Worm (Caenorhabditis elegans) whole organism, late embryonic: ENCODE measurements around the gene vab-9.

Experiments used
- C08G9.2 ChIP-seq: sonication (generic microtip); optimal IDR thresholded peaks from 2 replicates; lab custom pipeline; 2016; ENCODE audit warnings: mild to moderate bottlenecking, missing genetic modification characterization, moderate library complexity, missing compliant biosample characterization
- C38D4.7 ChIP-seq: fragments of 200-800 bp; sonication (Bioruptor generic); optimal IDR thresholded peaks from 2 replicates; lab custom pipeline; 2018; ENCODE audit warnings: mild to moderate bottlenecking, missing genetic modification characterization, moderate library complexity, missing compliant biosample characterization
- F13H6.1 ChIP-seq: sonication (generic microtip); optimal IDR thresholded peaks from 2 replicates; lab custom pipeline; 2016; ENCODE audit warnings: missing genetic modification characterization, missing compliant biosample characterization
- ahr-1 ChIP-seq: sonication (generic microtip); optimal IDR thresholded peaks from 2 replicates; lab custom pipeline; 2016; ENCODE audit warnings: missing genetic modification characterization, missing compliant biosample characterization
- ceh-2 ChIP-seq: sonication (generic microtip); optimal IDR thresholded peaks from 2 replicates; lab custom pipeline; 2016; ENCODE audit warnings: missing genotype, missing genetic modification characterization, missing compliant biosample characterization
- ceh-22 ChIP-seq: sonication (generic microtip); optimal IDR thresholded peaks from 2 replicates; lab custom pipeline; 2017; ENCODE audit warnings: missing biosample characterization, missing genetic modification characterization
- ceh-24 ChIP-seq: sonication (generic microtip); optimal IDR thresholded peaks from 2 replicates; lab custom pipeline; 2016; ENCODE audit warnings: mild to moderate bottlenecking, missing genetic modification characterization, missing compliant biosample characterization
- ceh-30 ChIP-seq: fragments of 150-350 bp; optimal IDR thresholded peaks from 2 replicates; lab custom pipeline; 2014; ENCODE audit warnings: missing biosample characterization, missing genetic modification characterization
- ceh-31 ChIP-seq: sonication (generic microtip); optimal IDR thresholded peaks from 2 replicates; lab custom pipeline; 2016; ENCODE audit warnings: missing genetic modification characterization, missing compliant biosample characterization
- ceh-34 ChIP-seq: sonication (generic microtip); optimal IDR thresholded peaks from 2 replicates; lab custom pipeline; 2016; ENCODE audit warnings: mild to moderate bottlenecking, missing genetic modification characterization, missing compliant biosample characterization
- ceh-45 ChIP-seq: fragments of 200-800 bp; sonication (Bioruptor generic); IDR thresholded peaks from 2 replicates; pipeline ENCODE4 v1.3.6; 2022; ENCODE audit warnings: missing genetic modification reagents, missing genetic modification characterization, missing compliant biosample characterization
- ceh-9 ChIP-seq: sonication (generic microtip); optimal IDR thresholded peaks from 2 replicates; lab custom pipeline; 2016; ENCODE audit warnings: mild to moderate bottlenecking, missing genetic modification characterization, inconsistent platforms, missing compliant biosample characterization
- dve-1 ChIP-seq: sonication (generic microtip); optimal IDR thresholded peaks from 2 replicates; lab custom pipeline; 2017; ENCODE audit warnings: antibody characterized with exemption, mild to moderate bottlenecking, missing genetic modification characterization, missing compliant biosample characterization
- ets-4 ChIP-seq: sonication (generic microtip); optimal IDR thresholded peaks from 2 replicates; lab custom pipeline; 2016; ENCODE audit warnings: missing genetic modification characterization, missing compliant biosample characterization
- fkh-6 ChIP-seq: sonication (generic microtip); optimal IDR thresholded peaks from 2 replicates; lab custom pipeline; 2016; ENCODE audit warnings: missing genetic modification characterization, missing compliant biosample characterization
- hlh-15 ChIP-seq: sonication (generic microtip); optimal IDR thresholded peaks from 2 replicates; lab custom pipeline; 2016; ENCODE audit warnings: missing genetic modification characterization, missing compliant biosample characterization
- hlh-30 ChIP-seq: sonication (generic microtip); optimal IDR thresholded peaks from 2 replicates; lab custom pipeline; 2017; ENCODE audit warnings: antibody characterized with exemption, missing genetic modification characterization, missing compliant biosample characterization; ENCODE audit not compliant: insufficient read depth
- hlh-8 ChIP-seq: sonication (generic microtip); optimal IDR thresholded peaks from 2 replicates; lab custom pipeline; 2016; ENCODE audit warnings: missing genotype, missing genetic modification characterization, missing compliant biosample characterization
- mec-3 ChIP-seq: sonication (generic microtip); optimal IDR thresholded peaks from 2 replicates; lab custom pipeline; 2016; ENCODE audit warnings: borderline replicate concordance, missing genetic modification characterization, missing compliant biosample characterization
- nfya-1 ChIP-seq: sonication (generic microtip); optimal IDR thresholded peaks from 2 replicates; lab custom pipeline; 2017; ENCODE audit warnings: missing genetic modification characterization, mild to moderate bottlenecking, missing compliant biosample characterization, antibody characterized with exemption, moderate library complexity
- npax-4 ChIP-seq: sonication (generic microtip); optimal IDR thresholded peaks from 2 replicates; lab custom pipeline; 2016; ENCODE audit warnings: missing genetic modification characterization, missing compliant biosample characterization
- pag-3 ChIP-seq: sonication (generic microtip); optimal IDR thresholded peaks from 2 replicates; lab custom pipeline; 2016; ENCODE audit warnings: missing compliant biosample characterization, missing genetic modification characterization, borderline replicate concordance
- pha-2 ChIP-seq: sonication (generic microtip); optimal IDR thresholded peaks from 2 replicates; lab custom pipeline; 2017; ENCODE audit warnings: mild to moderate bottlenecking, missing genetic modification characterization, missing compliant biosample characterization
- pha-4 ChIP-seq: fragments of 150-350 bp; optimal IDR thresholded peaks from 2 replicates; lab custom pipeline; 2018; ENCODE audit warnings: missing biosample characterization, missing genetic modification reagents, missing genetic modification characterization
- pqm-1 ChIP-seq: sonication (generic microtip); optimal IDR thresholded peaks from 2 replicates; lab custom pipeline; 2016; ENCODE audit warnings: missing genetic modification characterization, missing compliant biosample characterization
- pros-1 ChIP-seq: fragments of 150-350 bp; optimal IDR thresholded peaks from 2 replicates; lab custom pipeline; 2014; ENCODE audit warnings: missing biosample characterization, missing genetic modification reagents, missing genetic modification characterization
- ref-2 ChIP-seq: sonication (generic microtip); optimal IDR thresholded peaks from 2 replicates; lab custom pipeline; 2016; ENCODE audit warnings: missing genetic modification characterization, missing compliant biosample characterization
- rnt-1 ChIP-seq: sonication (generic microtip); optimal IDR thresholded peaks from 2 replicates; lab custom pipeline; 2016; ENCODE audit warnings: missing genetic modification characterization, missing compliant biosample characterization
- sdc-2 ChIP-seq: sonication (generic microtip); optimal IDR thresholded peaks from 2 replicates; lab custom pipeline; 2016; ENCODE audit warnings: missing genotype, missing genetic modification characterization, missing compliant biosample characterization
- sox-2 ChIP-seq: fragments of 200-800 bp; sonication (Bioruptor generic); IDR thresholded peaks from 2 replicates; pipeline ENCODE4 v1.3.6; 2022; ENCODE audit warnings: missing genetic modification reagents, missing genetic modification characterization, missing compliant biosample characterization
- sox-4 ChIP-seq: sonication (generic microtip); optimal IDR thresholded peaks from 2 replicates; lab custom pipeline; 2017; ENCODE audit warnings: mild to moderate bottlenecking, missing genetic modification characterization, inconsistent platforms, missing compliant biosample characterization
- tbx-7 ChIP-seq: sonication (generic microtip); optimal IDR thresholded peaks from 2 replicates; lab custom pipeline; 2016; ENCODE audit warnings: missing genotype, missing genetic modification characterization, missing compliant biosample characterization
- unc-3 ChIP-seq, 2 experiments: fragments of 200-800 bp in 1 of 2; sonication (Bioruptor generic) in 1 of 2; sonication (generic microtip) in 1 of 2; conservative IDR thresholded peaks in 1 of 2; optimal IDR thresholded peaks in 1 of 2; 2 replicates each; pipeline versions ENCODE4 v1.3.6 to Lab custom; 2016 to 2022; ENCODE audit warnings: missing compliant biosample characterization in 2 of 2, missing genetic modification characterization in 2 of 2, missing genetic modification reagents in 1 of 2
- zip-5 ChIP-seq: sonication (generic microtip); optimal IDR thresholded peaks from 2 replicates; lab custom pipeline; 2016; ENCODE audit warnings: missing genetic modification characterization, missing compliant biosample characterization
- ztf-16 ChIP-seq: sonication (generic microtip); optimal IDR thresholded peaks from 2 replicates; lab custom pipeline; 2017; ENCODE audit warnings: missing genetic modification characterization, missing compliant biosample characterization

Gene vab-9

DNA sequence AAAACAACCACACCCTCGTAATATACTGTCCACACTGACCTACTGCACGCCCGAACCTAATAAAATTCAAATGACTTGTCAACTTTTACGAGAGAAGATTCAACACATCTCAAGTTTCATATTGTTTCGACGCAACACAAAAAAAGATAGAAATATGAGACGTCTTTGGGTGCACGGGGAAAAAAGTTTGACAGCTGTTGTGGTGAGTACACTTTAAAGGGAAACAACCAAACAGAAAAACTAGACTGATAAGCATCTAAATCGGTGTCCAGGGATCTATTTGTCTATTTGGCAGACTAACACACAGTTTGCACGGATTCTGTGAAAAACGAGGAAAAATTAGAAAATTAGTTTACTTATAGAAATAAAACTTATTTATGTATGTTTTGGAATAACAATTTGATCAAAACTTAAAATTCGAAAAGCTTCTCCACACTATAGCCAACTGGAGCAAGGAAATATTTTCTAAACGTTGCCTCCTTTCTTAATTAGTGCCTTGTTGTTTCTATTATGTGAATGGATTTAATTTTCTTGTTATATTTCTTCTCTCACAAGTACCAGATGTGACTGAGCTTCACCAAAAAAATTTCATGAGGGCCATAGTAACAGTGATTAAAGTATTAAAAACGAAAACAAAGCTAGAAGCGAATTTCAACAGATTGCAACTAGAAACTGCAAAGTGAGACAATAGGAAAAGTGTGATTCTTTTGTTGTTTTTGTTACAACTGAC lies 6.3 kb upstream of the vab-9 start:
- TF ChIP-seq F13H6.1 (tag; lab: Kevin White, UChicago) (no peak), unc-3 (GFP tag; conservative IDR thresholded peaks at IDR 0.05; lab: Robert Waterston, UW) (no peak), unc-3 (tag; optimal IDR thresholded peaks at IDR 0.05; lab: Kevin White, UChicago) (no peak), tbx-7 (tag; lab: Kevin White, UChicago) (no peak), ahr-1 (tag; lab: Kevin White, UChicago) (no peak), ceh-34 (tag; lab: Kevin White, UChicago) (peak; percentile 33), C08G9.2 (no peak), C38D4.7 (GFP tag; lab: Kevin White, UChicago) (no peak), mec-3 (tag; lab: Kevin White, UChicago) (no peak), sox-2 (GFP tag; lab: Robert Waterston, UW) (no peak)
- TF ChIP-seq, all 69 proteins: peak for 1

DNA sequence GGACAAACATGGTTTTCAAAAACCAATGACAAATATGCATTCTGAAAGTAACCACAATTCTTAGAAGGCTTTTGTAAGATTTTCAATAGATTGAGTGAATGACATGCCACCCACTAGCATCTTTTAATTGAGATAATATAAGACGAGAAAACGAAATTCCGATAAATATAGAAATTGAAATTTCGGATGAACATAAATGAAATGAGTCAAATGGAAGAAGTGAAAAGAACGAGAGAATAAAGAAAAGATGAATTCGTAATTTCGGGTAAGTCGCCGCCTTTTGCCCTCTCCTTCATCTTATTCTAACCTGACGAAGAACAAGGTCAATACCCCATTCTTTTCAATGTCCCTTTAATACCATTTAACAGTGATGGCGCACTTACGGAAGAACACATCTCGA lies 4.9 kb upstream of the vab-9 start:
- TF ChIP-seq pha-4 (no peak), ref-2 (tag; lab: Kevin White, UChicago) (no peak), hlh-8 (tag; lab: Kevin White, UChicago) (no peak), fkh-6 (tag; lab: Kevin White, UChicago) (no peak), C38D4.7 (GFP tag; lab: Kevin White, UChicago) (no peak), mec-3 (tag; lab: Kevin White, UChicago) (no peak), zip-5 (tag; lab: Kevin White, UChicago) (no peak), sox-4 (tag; lab: Kevin White, UChicago) (no peak), ceh-30 (tag; lab: Kevin White, UChicago) (no peak), pha-2 (tag; lab: Kevin White, UChicago) (no peak), ahr-1 (tag; lab: Kevin White, UChicago) (no peak), hlh-15 (tag; lab: Kevin White, UChicago) (no peak), nfya-1 (no peak), ets-4 (tag; lab: Kevin White, UChicago) (no peak), pros-1 (tag; lab: Kevin White, UChicago) (no peak), pqm-1 (tag; lab: Kevin White, UChicago) (no peak), npax-4 (tag; lab: Kevin White, UChicago) (no peak), ceh-24 (tag; lab: Kevin White, UChicago) (no peak), ztf-16 (no peak)
- TF ChIP-seq, all 69 proteins: peak for 0

DNA sequence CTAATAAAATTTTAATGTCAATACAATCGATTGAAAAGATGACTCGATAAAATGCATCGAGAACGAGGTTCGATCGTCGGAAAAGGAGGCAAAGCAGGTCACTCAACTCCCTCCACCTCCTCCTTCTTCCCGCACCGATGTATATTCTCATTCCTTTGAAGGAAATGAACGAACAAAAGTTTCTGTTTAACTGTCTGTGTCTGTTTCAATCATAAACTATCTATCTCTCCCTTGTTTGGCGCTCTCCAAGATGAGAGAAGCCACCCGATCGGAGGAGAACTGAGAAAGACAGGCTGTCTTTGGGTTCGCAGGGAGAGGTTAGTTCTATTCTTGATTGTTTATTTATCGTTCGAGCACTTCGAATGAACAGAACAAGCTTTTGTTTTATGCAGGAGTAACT lies 3.6 kb upstream of the vab-9 start, which contains the start of gene D2085.7:
D2085.7 (plus strand) TSS at position 251 of the 400 bp plus-strand sequence.
- TF ChIP-seq ahr-1 (tag; lab: Kevin White, UChicago) (no peak), hlh-8 (tag; lab: Kevin White, UChicago) (no peak), pha-4 (no peak), zip-5 (tag; lab: Kevin White, UChicago) (no peak), dve-1 (tag; lab: Kevin White, UChicago) (no peak), ceh-9 (no peak), C38D4.7 (GFP tag; lab: Kevin White, UChicago) (no peak), sdc-2 (tag; lab: Kevin White, UChicago) (no peak), sox-2 (GFP tag; lab: Robert Waterston, UW) (no peak), ceh-45 (GFP tag; lab: Robert Waterston, UW) (no peak), hlh-30 (tag; lab: Kevin White, UChicago) (no peak), pag-3 (tag; lab: Kevin White, UChicago) (no peak), ref-2 (tag; lab: Kevin White, UChicago) (no peak), rnt-1 (tag; lab: Kevin White, UChicago) (no peak), ceh-31 (tag; lab: Kevin White, UChicago) (no peak), ceh-22 (tag; lab: Kevin White, UChicago) (no peak), npax-4 (tag; lab: Kevin White, UChicago) (no peak), ceh-2 (tag; lab: Kevin White, UChicago) (no peak)
